Fruit fly (Drosophila melanogaster) whole organism, pupa: Measurements from ENCODE around the gene CG7402.

Experiments used
- CG10348 ChIP-seq: fragments of 200-800 bp; sonication (Bioruptor generic); IDR thresholded peaks from 2 replicates; pipeline ENCODE4 v1.3.6; 2022; ENCODE audit warnings: missing biosample characterization, missing genetic modification characterization
- CG12605 ChIP-seq: fragments of 200-800 bp; sonication (Bioruptor generic); IDR thresholded peaks from 2 replicates; pipeline ENCODE4 v1.3.6; 2022; ENCODE audit warnings: missing biosample characterization, missing genetic modification characterization
- CG13204 ChIP-seq: fragments of 200-800 bp; sonication (Bioruptor generic); optimal IDR thresholded peaks from 2 replicates; lab custom pipeline; 2018; ENCODE audit warnings: missing biosample characterization, mild to moderate bottlenecking, missing genetic modification characterization, moderate library complexity
- CG14655 ChIP-seq: fragments of 200-800 bp; sonication (Bioruptor generic); optimal IDR thresholded peaks from 3 replicates; lab custom pipeline; 2017; ENCODE audit warnings: mild to moderate bottlenecking, missing biosample characterization, missing genetic modification reagents, missing genetic modification characterization
- CG15710 ChIP-seq: fragments of 200-800 bp; sonication (Bioruptor generic); optimal IDR thresholded peaks from 2 replicates; lab custom pipeline; 2018; ENCODE audit warnings: missing biosample characterization, mild to moderate bottlenecking, missing genetic modification characterization, moderate library complexity
- CG17806 ChIP-seq: fragments of 200-800 bp; sonication (Bioruptor generic); optimal IDR thresholded peaks from 2 replicates; lab custom pipeline; 2018; ENCODE audit warnings: missing biosample characterization, mild to moderate bottlenecking, missing genetic modification characterization, moderate library complexity
- CG32121 ChIP-seq: fragments of 200-800 bp; sonication (Bioruptor generic); IDR thresholded peaks from 2 replicates; pipeline ENCODE4 v1.3.6; 2022; ENCODE audit warnings: missing biosample characterization, missing genetic modification characterization
- CG34367 ChIP-seq: fragments of 200-800 bp; sonication (Bioruptor generic); optimal IDR thresholded peaks from 2 replicates; lab custom pipeline; 2018; ENCODE audit warnings: missing biosample characterization, mild to moderate bottlenecking, missing genetic modification characterization
- CG4496 ChIP-seq: fragments of 200-800 bp; sonication (Bioruptor generic); IDR thresholded peaks from 3 replicates; pipeline ENCODE4 v1.3.6; 2022; ENCODE audit warnings: missing biosample characterization, missing genetic modification characterization
- CG8159 ChIP-seq: fragments of 200-800 bp; sonication (Bioruptor generic); optimal IDR thresholded peaks from 3 replicates; lab custom pipeline; 2018; ENCODE audit warnings: missing biosample characterization, mild to moderate bottlenecking, missing genetic modification characterization, moderate library complexity
- CG9948 ChIP-seq: fragments of 200-800 bp; sonication (Bioruptor generic); optimal IDR thresholded peaks from 2 replicates; lab custom pipeline; 2018; ENCODE audit warnings: missing biosample characterization, mild to moderate bottlenecking, missing genetic modification characterization, moderate library complexity
- D1 ChIP-seq: fragments of 200-800 bp; sonication (Bioruptor generic); optimal IDR thresholded peaks from 2 replicates; lab custom pipeline; 2018; ENCODE audit warnings: missing biosample characterization, mild to moderate bottlenecking, missing genetic modification characterization, moderate library complexity
- EcR ChIP-seq: fragments of 200-800 bp; sonication (Bioruptor generic); optimal IDR thresholded peaks from 3 replicates; lab custom pipeline; 2019; ENCODE audit warnings: missing biosample characterization, missing genetic modification characterization, mild to moderate bottlenecking, moderate library complexity, missing genetic modification reagents
- Ets98B ChIP-seq: fragments of 200-800 bp; sonication (Bioruptor generic); IDR thresholded peaks from 2 replicates; pipeline ENCODE4 v1.3.6; 2022; ENCODE audit warnings: missing biosample characterization, missing genetic modification characterization
- Pif1A ChIP-seq: fragments of 200-800 bp; sonication (Bioruptor generic); optimal IDR thresholded peaks from 3 replicates; lab custom pipeline; 2016; ENCODE audit warnings: missing biosample characterization, missing genetic modification characterization
- Pif1B ChIP-seq: fragments of 200-800 bp; sonication (Bioruptor generic); optimal IDR thresholded peaks from 3 replicates; lab custom pipeline; 2016; ENCODE audit warnings: missing biosample characterization, missing genetic modification characterization
- Snoo ChIP-seq: fragments of 200-800 bp; sonication (Bioruptor generic); optimal IDR thresholded peaks from 3 replicates; lab custom pipeline; 2017; ENCODE audit warnings: missing biosample characterization, mild to moderate bottlenecking, missing genetic modification characterization, inconsistent platforms
- fd96Ca ChIP-seq: fragments of 200-800 bp; sonication (Bioruptor generic); IDR thresholded peaks from 3 replicates; pipeline ENCODE4 v1.3.6; 2022; ENCODE audit warnings: missing biosample characterization, missing genetic modification characterization
- gl ChIP-seq: fragments of 200-800 bp; sonication (Bioruptor generic); optimal IDR thresholded peaks from 2 replicates; lab custom pipeline; 2018; ENCODE audit warnings: missing biosample characterization, mild to moderate bottlenecking, missing genetic modification characterization
- rn ChIP-seq: fragments of 200-800 bp; sonication (Bioruptor generic); IDR thresholded peaks from 2 replicates; pipeline ENCODE4 v1.3.6; 2022; ENCODE audit warnings: missing biosample characterization, missing genetic modification characterization

Gene CG7402

DNA sequence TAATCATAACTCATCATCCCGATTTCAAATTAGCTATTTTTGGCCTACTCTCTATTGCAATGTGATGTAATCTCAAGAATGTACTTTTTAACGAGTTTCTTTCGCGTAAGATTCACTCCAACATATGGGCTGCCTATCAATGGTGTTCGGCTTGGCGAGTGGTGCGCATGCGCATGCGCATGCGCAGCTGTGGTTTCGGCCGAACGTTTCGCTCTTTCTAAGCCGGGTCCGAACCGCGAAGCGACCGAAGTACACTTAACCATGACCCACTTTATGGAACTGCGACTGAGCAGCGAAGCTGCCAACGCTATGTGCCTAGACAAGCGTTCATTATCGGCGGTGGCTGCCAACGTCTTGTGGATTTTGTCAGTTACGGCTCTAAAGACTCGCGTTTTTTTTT, 6.2 kb downstream of the CG7402 start:
- TF ChIP-seq CG34367 (tag; lab: Kevin White, UChicago): no peak
- no peak for TF ChIP-seq Pif1A (GFP tag; lab: Kevin White, UChicago)
- TF ChIP-seq CG14655: no peak
- no peak for TF ChIP-seq Pif1B
- TF ChIP-seq CG8159 (tag; lab: Kevin White, UChicago): no peak
- no peak for TF ChIP-seq CG10348 (GFP tag; lab: Robert Waterston, UW)
- TF ChIP-seq CG32121 (GFP tag; lab: Robert Waterston, UW): no peak
- TF ChIP-seq CG12605 (GFP tag; lab: Robert Waterston, UW): no peak
- no peak for TF ChIP-seq CG17806 (tag; lab: Kevin White, UChicago)

dm6 chr3L:17895815-17896275, 8.3 kb downstream of the CG7402 start, which contains the start of gene Tsp74F:
TSS of gene Tsp74F (minus strand) at chr3L:17895862.
- TF ChIP-seq CG34367 (tag; lab: Kevin White, UChicago) (no peak), CG4496 (0 out of 3 replicates have a peak, but pooled peaks have one; percentile 35), EcR (peak; percentile 15)
- TF ChIP-seq, all 21 proteins: peak for 2

dm6 chr3L:17898606-17899005, 11.1 kb downstream of the CG7402 start:
- TF ChIP-seq EcR: no peak
- TF ChIP-seq D1 (tag; lab: Kevin White, UChicago): peak; percentile 4
- TF ChIP-seq rn (GFP tag; lab: Robert Waterston, UW): no peak
- TF ChIP-seq CG17806 (tag; lab: Kevin White, UChicago): no peak
- TF ChIP-seq CG4496: 0 out of 3 replicates have a peak, but pooled peaks have one; percentile 30
- TF ChIP-seq gl (tag; lab: Kevin White, UChicago): no peak

DNA sequence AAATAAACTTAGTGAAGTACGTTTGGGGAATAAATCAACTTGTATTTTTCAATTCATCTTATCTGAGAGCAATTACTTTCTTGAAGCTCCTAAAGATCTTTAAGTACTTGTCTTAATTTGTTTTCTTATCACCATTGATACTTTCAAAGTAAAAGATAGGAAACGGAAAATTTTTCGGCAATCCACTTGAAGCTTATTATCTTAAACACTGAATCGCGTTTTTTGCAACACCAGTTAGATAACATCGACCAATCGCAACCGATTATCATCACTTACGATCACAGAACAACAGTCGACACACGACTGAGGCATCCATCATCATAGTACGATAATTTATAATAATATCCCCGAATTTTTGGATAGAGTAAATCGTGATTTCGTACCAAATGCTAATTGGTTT, 14.7 kb downstream of the CG7402 start:
- TF ChIP-seq Pif1A (GFP tag; lab: Kevin White, UChicago): no peak
- no peak for TF ChIP-seq D1 (tag; lab: Kevin White, UChicago)
- no peak for TF ChIP-seq CG14655
- TF ChIP-seq CG34367 (tag; lab: Kevin White, UChicago): no peak
- TF ChIP-seq CG4496: no peak
- no peak for TF ChIP-seq Snoo (tag; lab: Kevin White, UChicago)
- no peak for TF ChIP-seq CG8159 (tag; lab: Kevin White, UChicago)
- no peak for TF ChIP-seq fd96Ca (GFP tag; lab: Robert Waterston, UW)
- no peak for TF ChIP-seq CG10348 (GFP tag; lab: Robert Waterston, UW)
- no peak for TF ChIP-seq rn (GFP tag; lab: Robert Waterston, UW)
- no peak for TF ChIP-seq CG17806 (tag; lab: Kevin White, UChicago)
- TF ChIP-seq CG32121 (GFP tag; lab: Robert Waterston, UW): no peak
- no peak for TF ChIP-seq Pif1B
- TF ChIP-seq, all 21 proteins: peak for 0

dm6 chr3L:17902621-17903020, 15.1 kb downstream of the CG7402 start:
- TF ChIP-seq CG15710 (tag; lab: Kevin White, UChicago): no peak
- no peak for TF ChIP-seq CG8159 (tag; lab: Kevin White, UChicago)
- no peak for TF ChIP-seq gl (tag; lab: Kevin White, UChicago)
- no peak for TF ChIP-seq CG9948 (tag; lab: Kevin White, UChicago)

- TF ChIP-seq D1 (tag; lab: Kevin White, UChicago) (no peak), Pif1A (GFP tag; lab: Kevin White, UChicago) (no peak)
Observed at dm6 chr3L:17903813-17904416, 16.4 kb downstream of the CG7402 start.

DNA sequence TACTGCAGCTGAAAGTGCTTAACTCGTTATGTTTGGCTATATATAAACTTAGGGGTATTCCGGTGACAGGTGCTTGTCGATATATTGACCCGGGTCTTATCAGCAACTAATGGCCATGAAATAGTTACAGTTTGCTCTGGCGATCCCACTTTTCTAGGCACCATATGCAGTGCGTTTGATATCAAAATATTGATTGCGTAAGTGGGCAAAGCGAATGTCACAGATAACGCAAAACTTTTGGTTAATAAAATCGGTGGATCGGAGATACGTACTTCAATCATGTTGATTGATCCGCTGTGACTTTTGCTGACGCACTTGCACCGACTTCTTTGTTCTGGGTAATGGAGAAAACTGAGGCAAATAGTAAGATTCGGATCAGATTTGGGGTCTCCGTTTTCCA, 17.1 kb downstream of the CG7402 start:
- TF ChIP-seq gl (tag; lab: Kevin White, UChicago) (no peak), fd96Ca (GFP tag; lab: Robert Waterston, UW) (no peak), rn (GFP tag; lab: Robert Waterston, UW) (no peak), CG14655 (no peak), CG32121 (GFP tag; lab: Robert Waterston, UW) (no peak), CG4496 (no peak), CG17806 (tag; lab: Kevin White, UChicago) (no peak), CG9948 (tag; lab: Kevin White, UChicago) (no peak), Pif1A (GFP tag; lab: Kevin White, UChicago) (no peak), Pif1B (no peak), CG13204 (GFP tag; lab: Kevin White, UChicago) (no peak), CG10348 (GFP tag; lab: Robert Waterston, UW) (no peak), D1 (tag; lab: Kevin White, UChicago) (no peak), Ets98B (GFP tag; lab: Robert Waterston, UW) (no peak), CG15710 (tag; lab: Kevin White, UChicago) (no peak), CG34367 (tag; lab: Kevin White, UChicago) (no peak), CG8159 (tag; lab: Kevin White, UChicago) (no peak)
